Fruit fly (Drosophila melanogaster): ENCODE results near the gene Pop5.

DNA sequence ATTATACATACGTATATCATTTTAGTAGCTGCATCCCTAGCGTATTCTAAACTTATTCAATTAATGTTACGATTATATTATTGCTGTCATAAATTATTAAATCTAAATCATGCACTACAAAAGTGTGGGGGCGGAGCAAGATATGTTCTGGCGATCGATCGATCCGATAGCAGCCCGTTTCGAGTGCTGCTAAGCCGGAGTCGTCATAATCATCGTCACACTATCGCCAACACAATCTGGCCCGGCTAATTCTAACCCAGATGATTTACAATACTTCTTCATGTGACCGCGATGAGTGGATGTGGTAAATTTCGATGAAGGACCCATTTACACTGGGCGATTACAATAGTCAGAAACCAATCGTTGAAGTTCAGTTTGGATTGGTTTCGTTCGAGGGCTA lies 50.0 kb downstream of the Pop5 start:
- TF ChIP-seq CTCF (optimal IDR thresholded peaks at IDR 0.05) (no peak), CG8478 (optimal IDR thresholded peaks at IDR 0.05) (no peak)

Measured in S2 (cell line).